Worm (Caenorhabditis elegans) whole organism, early embryonic: ENCODE data around the gene Y39A1A.17.

Source experiments
- B0310.2 ChIP-seq: sonication (generic microtip); optimal IDR thresholded peaks from 2 replicates; lab custom pipeline; 2016; ENCODE audit warnings: mild to moderate bottlenecking, missing genetic modification characterization, missing compliant biosample characterization
- ama-1 ChIP-seq: fragments of 150-350 bp; optimal IDR thresholded peaks from 2 replicates; lab custom pipeline; 2014
- ceh-13 ChIP-seq: fragments of 200-800 bp; sonication (Bioruptor generic); optimal IDR thresholded peaks from 2 replicates; lab custom pipeline; 2018; ENCODE audit warnings: mild to moderate bottlenecking, missing genetic modification characterization, missing compliant biosample characterization
- flt-1 ChIP-seq: fragments of 200-800 bp; sonication (Bioruptor generic); IDR thresholded peaks from 2 replicates; pipeline ENCODE4 v1.3.6; 2022; ENCODE audit warnings: missing genetic modification characterization, missing compliant biosample characterization
- pes-1 ChIP-seq: fragments of 200-800 bp; sonication (Bioruptor generic); IDR thresholded peaks from 2 replicates; pipeline ENCODE4 v1.3.6; 2022; ENCODE audit warnings: missing genetic modification reagents, missing genetic modification characterization, missing compliant biosample characterization
- tra-4 ChIP-seq: sonication (generic microtip); optimal IDR thresholded peaks from 2 replicates; lab custom pipeline; 2017; ENCODE audit warnings: missing genetic modification characterization, missing compliant biosample characterization

DNA sequence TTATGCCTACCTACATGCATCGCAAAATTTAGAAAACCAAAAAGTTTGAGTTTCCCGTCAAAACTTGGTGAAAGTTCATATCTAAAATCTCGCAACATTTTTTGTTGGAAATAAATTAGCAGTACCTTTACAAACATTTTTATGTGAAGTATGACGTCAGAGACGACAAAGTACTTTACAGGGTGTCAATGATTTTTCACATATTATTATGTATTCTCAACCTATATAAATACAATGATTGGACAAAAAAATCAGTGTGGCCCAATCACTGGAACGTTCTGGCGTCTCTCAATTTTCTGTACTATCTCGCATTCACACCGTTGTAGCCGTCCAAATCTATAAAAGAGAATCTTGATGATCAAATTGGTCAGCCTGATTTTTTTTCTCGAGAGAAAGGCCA is 3.4 kb upstream of the Y39A1A.17 start, which contains the start of the genes Y39A1A.18 and fmo-3:
- TF ChIP-seq pes-1 (GFP tag; lab: Robert Waterston, UW): no peak
- TF ChIP-seq ama-1 (lab: Kevin White, UChicago): no peak
- no peak for TF ChIP-seq tra-4 (tag; lab: Kevin White, UChicago)
- TF ChIP-seq B0310.2 (tag; lab: Kevin White, UChicago): no peak
- TF ChIP-seq ceh-13 (GFP tag; lab: Kevin White, UChicago): no peak
- TF ChIP-seq flt-1 (GFP tag; lab: Robert Waterston, UW): no peak
